Fruit fly (Drosophila melanogaster) whole organism, embryonic: ENCODE measurements around the gene Arc42.

ENCODE experiments used
- Ada2b ChIP-seq: fragments of 200-800 bp; sonication (Bioruptor generic); IDR thresholded peaks from 2 replicates; pipeline ENCODE4 v1.3.6; 2022; ENCODE audit warnings: missing biosample characterization, missing genetic modification characterization
- B-H2 ChIP-seq: fragments of 200-800 bp; sonication (Bioruptor generic); optimal IDR thresholded peaks from 2 replicates; lab custom pipeline; 2018; ENCODE audit warnings: missing biosample characterization, mild to moderate bottlenecking, missing genetic modification characterization
- CG10321 ChIP-seq: fragments of 200-800 bp; sonication (Bioruptor generic); IDR thresholded peaks from 2 replicates; pipeline ENCODE4 v1.3.6; 2022; ENCODE audit warnings: missing biosample characterization, missing genetic modification characterization
- CG12071 ChIP-seq: fragments of 200-800 bp; sonication (Bioruptor generic); optimal IDR thresholded peaks from 3 replicates; lab custom pipeline; 2018; ENCODE audit warnings: missing biosample characterization, mild to moderate bottlenecking, missing genetic modification characterization
- CG12769 ChIP-seq: fragments of 200-800 bp; sonication (Bioruptor generic); optimal IDR thresholded peaks from 2 replicates; lab custom pipeline; 2019; ENCODE audit warnings: missing biosample characterization, mild to moderate bottlenecking, missing genetic modification characterization, moderate library complexity
- CG12942 ChIP-seq: fragments of 200-800 bp; sonication (Bioruptor generic); optimal IDR thresholded peaks from 3 replicates; lab custom pipeline; 2016; ENCODE audit warnings: missing biosample characterization, missing genetic modification characterization
- CG14014 ChIP-seq: fragments of 200-800 bp; sonication (Bioruptor generic); IDR thresholded peaks from 2 replicates; pipeline ENCODE4 v1.3.6; 2022; ENCODE audit warnings: missing biosample characterization, missing genetic modification characterization
- CG14860 ChIP-seq: fragments of 200-800 bp; sonication (Bioruptor generic); IDR thresholded peaks from 3 replicates; pipeline ENCODE4 v1.3.6; 2022; ENCODE audit warnings: missing biosample characterization, missing genetic modification characterization; ENCODE audit not compliant: partially characterized antibody
- CG15514 ChIP-seq: fragments of 200-800 bp; sonication (Bioruptor generic); optimal IDR thresholded peaks from 3 replicates; lab custom pipeline; 2017; ENCODE audit warnings: missing biosample characterization, missing genetic modification characterization, mild to moderate bottlenecking, moderate library complexity, missing genetic modification reagents
- CG1602 ChIP-seq: fragments of 200-800 bp; sonication (Bioruptor generic); optimal IDR thresholded peaks from 3 replicates; lab custom pipeline; 2016; ENCODE audit warnings: missing biosample characterization, missing genetic modification characterization
- CG1832 ChIP-seq: fragments of 200-800 bp; sonication (Bioruptor generic); optimal IDR thresholded peaks from 2 replicates; lab custom pipeline; 2017; ENCODE audit warnings: missing biosample characterization, mild to moderate bottlenecking, missing genetic modification characterization, inconsistent platforms
- CG2120 ChIP-seq: fragments of 200-800 bp; sonication (Bioruptor generic); optimal IDR thresholded peaks from 3 replicates; lab custom pipeline; 2016; ENCODE audit warnings: missing biosample characterization, missing genetic modification characterization
- CG2889 ChIP-seq: fragments of 200-800 bp; sonication (Bioruptor generic); IDR thresholded peaks from 3 replicates; pipeline ENCODE4 v1.3.6; 2022; ENCODE audit warnings: missing biosample characterization, missing genetic modification characterization
- CG30020 ChIP-seq: fragments of 200-800 bp; optimal IDR thresholded peaks from 2 replicates; lab custom pipeline; 2019; ENCODE audit warnings: missing biosample characterization, mild to moderate bottlenecking, missing genetic modification characterization, moderate library complexity
- CG30403 ChIP-seq: fragments of 200-800 bp; sonication (Bioruptor generic); optimal IDR thresholded peaks from 3 replicates; lab custom pipeline; 2016; ENCODE audit warnings: missing biosample characterization, missing genetic modification characterization
- CG3726 ChIP-seq: fragments of 200-800 bp; sonication (Bioruptor generic); IDR thresholded peaks from 3 replicates; pipeline ENCODE4, ENCODE4 v1.3.6; 2022; ENCODE audit warnings: missing biosample characterization, missing genetic modification characterization
- CG43689 ChIP-seq: fragments of 200-800 bp; sonication (Bioruptor generic); IDR thresholded peaks from 2 replicates; pipeline ENCODE4 v1.3.6; 2022; ENCODE audit warnings: missing biosample characterization, missing genetic modification characterization
- CG4854 ChIP-seq: fragments of 200-800 bp; sonication (Bioruptor generic); optimal IDR thresholded peaks from 2 replicates; lab custom pipeline; 2016; ENCODE audit warnings: missing biosample characterization, missing genetic modification characterization, inconsistent platforms
- CG5953 ChIP-seq: fragments of 200-800 bp; sonication (Bioruptor generic); IDR thresholded peaks from 2 replicates; pipeline ENCODE4 v1.3.6; 2022; ENCODE audit warnings: missing biosample characterization, missing genetic modification characterization
- CG8089 ChIP-seq: fragments of 200-800 bp; sonication (Bioruptor generic); optimal IDR thresholded peaks from 3 replicates; lab custom pipeline; 2016; ENCODE audit warnings: missing biosample characterization, missing genetic modification characterization
- Chrac-16 ChIP-seq: fragments of 200-800 bp; sonication (Bioruptor generic); optimal IDR thresholded peaks from 3 replicates; lab custom pipeline; 2016; ENCODE audit warnings: missing biosample characterization, missing genetic modification characterization
- Dbx ChIP-seq: fragments of 200-800 bp; sonication (Bioruptor generic); IDR thresholded peaks from 3 replicates; pipeline ENCODE4 v1.3.6; 2022; ENCODE audit warnings: missing biosample characterization, missing genetic modification characterization
- Dp ChIP-seq: fragments of 200-800 bp; sonication (Bioruptor generic); optimal IDR thresholded peaks from 2 replicates; lab custom pipeline; 2018; ENCODE audit warnings: missing biosample characterization, mild to moderate bottlenecking, missing genetic modification characterization, moderate library complexity
- GATAe ChIP-seq: fragments of 200-800 bp; sonication (Bioruptor generic); conservative IDR thresholded peaks from 2 replicates; pipeline ENCODE4 v1.3.6; 2022; ENCODE audit warnings: missing biosample characterization, missing genetic modification characterization
- H2.0 ChIP-seq: fragments of 200-800 bp; sonication (Bioruptor generic); IDR thresholded peaks from 2 replicates; pipeline ENCODE4 v1.3.6; 2022; ENCODE audit warnings: missing biosample characterization, missing genetic modification characterization
- Hr3 ChIP-seq: fragments of 200-800 bp; sonication (Bioruptor generic); optimal IDR thresholded peaks from 3 replicates; lab custom pipeline; 2016; ENCODE audit warnings: missing biosample characterization, missing genetic modification characterization
- Hr51 ChIP-seq, 2 experiments: fragments of 200-800 bp; sonication (Bioruptor generic); optimal IDR thresholded peaks; 2 replicates in 1 of 2; 3 replicates in 1 of 2; lab custom pipeline; 2016 to 2018; ENCODE audit warnings: missing biosample characterization in 2 of 2, missing genetic modification characterization in 2 of 2, mild to moderate bottlenecking in 1 of 2, moderate library complexity in 1 of 2
- Kr ChIP-seq: fragments of 200-800 bp; sonication (Bioruptor generic); optimal IDR thresholded peaks from 2 replicates; lab custom pipeline; 2017; ENCODE audit warnings: missing biosample characterization, mild to moderate bottlenecking, missing genetic modification characterization
- Mad ChIP-seq: fragments of 200-800 bp; sonication (Bioruptor generic); optimal IDR thresholded peaks from 2 replicates; lab custom pipeline; 2016; ENCODE audit warnings: missing biosample characterization, missing genetic modification characterization
- NC2α ChIP-seq: fragments of 200-800 bp; sonication (Bioruptor generic); optimal IDR thresholded peaks from 2 replicates; lab custom pipeline; 2016; ENCODE audit warnings: missing biosample characterization, missing genetic modification characterization
- Neu2 ChIP-seq: fragments of 200-800 bp; sonication (Bioruptor generic); optimal IDR thresholded peaks from 3 replicates; lab custom pipeline; 2016; ENCODE audit warnings: missing biosample characterization, missing genetic modification characterization, borderline replicate concordance
- Optix ChIP-seq: fragments of 200-800 bp; sonication (Bioruptor generic); IDR thresholded peaks from 3 replicates; pipeline ENCODE4 v1.3.6; 2022; ENCODE audit warnings: missing biosample characterization, missing genetic modification characterization
- Scr ChIP-seq: fragments of 200-800 bp; sonication (Bioruptor generic); IDR thresholded peaks from 2 replicates; pipeline ENCODE4 v1.3.6; 2022; ENCODE audit warnings: missing biosample characterization, missing genetic modification characterization; ENCODE audit not compliant: partially characterized antibody
- Sin3A ChIP-seq: fragments of >200 bp; optimal IDR thresholded peaks from 2 replicates; lab custom pipeline; 2018
- Spps ChIP-seq: fragments of 200-800 bp; sonication (Bioruptor generic); optimal IDR thresholded peaks from 2 replicates; lab custom pipeline; 2018; ENCODE audit warnings: missing biosample characterization, mild to moderate bottlenecking, missing genetic modification characterization
- Xbp1 ChIP-seq: fragments of 200-800 bp; sonication (Bioruptor generic); optimal IDR thresholded peaks from 3 replicates; lab custom pipeline; 2016; ENCODE audit warnings: missing biosample characterization, mild to moderate bottlenecking, missing genetic modification characterization
- bowl ChIP-seq: fragments of 200-800 bp; sonication (Bioruptor generic); IDR thresholded peaks from 2 replicates; pipeline ENCODE4 v1.3.6; 2022; ENCODE audit warnings: missing biosample characterization, missing genetic modification characterization
- caup ChIP-seq: fragments of 200-800 bp; sonication (Bioruptor generic); optimal IDR thresholded peaks from 3 replicates; lab custom pipeline; 2017; ENCODE audit warnings: missing biosample characterization, mild to moderate bottlenecking, missing genetic modification characterization, moderate library complexity; ENCODE audit not compliant: severe bottlenecking
- da ChIP-seq: fragments of 200-800 bp; sonication (Bioruptor generic); optimal IDR thresholded peaks from 2 replicates; lab custom pipeline; 2016; ENCODE audit warnings: missing biosample characterization, missing genetic modification characterization
- dati ChIP-seq: fragments of 200-800 bp; sonication (Bioruptor generic); IDR thresholded peaks from 2 replicates; pipeline ENCODE4 v1.3.6; 2022; ENCODE audit warnings: missing biosample characterization, missing genetic modification characterization
- gsb-n ChIP-seq: fragments of 200-800 bp; sonication (Bioruptor generic); optimal IDR thresholded peaks from 3 replicates; lab custom pipeline; 2018; ENCODE audit warnings: missing biosample characterization, mild to moderate bottlenecking, missing genetic modification characterization
- lola ChIP-seq, 3 experiments: fragments of >200 bp in 2 of 3; fragments of 200-800 bp in 1 of 3; sonication (Bioruptor generic) in 1 of 3; optimal IDR thresholded peaks; 2 replicates each; lab custom pipeline; 2017 to 2019; ENCODE audit warnings: missing biosample characterization in 3 of 3, missing genetic modification characterization in 3 of 3, mild to moderate bottlenecking in 1 of 3, moderate library complexity in 1 of 3
- nerfin-2 ChIP-seq: fragments of 200-800 bp; sonication (Bioruptor generic); IDR thresholded peaks from 2 replicates; pipeline ENCODE4 v1.3.6; 2022; ENCODE audit warnings: missing biosample characterization, missing genetic modification characterization; ENCODE audit not compliant: partially characterized antibody
- onecut ChIP-seq: fragments of 200-800 bp; sonication (Bioruptor generic); IDR thresholded peaks from 2 replicates; pipeline ENCODE4 v1.3.6; 2022; ENCODE audit warnings: missing biosample characterization, missing genetic modification characterization
- ranshi ChIP-seq: fragments of 200-800 bp; sonication (Bioruptor generic); IDR thresholded peaks from 2 replicates; pipeline ENCODE4 v1.3.6; 2022; ENCODE audit warnings: missing biosample characterization, missing genetic modification characterization
- sqz ChIP-seq: fragments of 200-800 bp; sonication (Bioruptor generic); optimal IDR thresholded peaks from 3 replicates; lab custom pipeline; 2018; ENCODE audit warnings: missing biosample characterization, mild to moderate bottlenecking, missing genetic modification characterization
- sug ChIP-seq: fragments of 200-800 bp; optimal IDR thresholded peaks from 2 replicates; lab custom pipeline; 2019; ENCODE audit warnings: missing biosample characterization, mild to moderate bottlenecking, missing genetic modification characterization, moderate library complexity
- tap ChIP-seq: fragments of 200-800 bp; optimal IDR thresholded peaks from 3 replicates; lab custom pipeline; 2019; ENCODE audit warnings: missing biosample characterization, mild to moderate bottlenecking, missing genetic modification characterization, moderate library complexity
- twi ChIP-seq: fragments of 200-800 bp; optimal IDR thresholded peaks from 2 replicates; lab custom pipeline; 2019; ENCODE audit warnings: missing biosample characterization, mild to moderate bottlenecking, missing genetic modification characterization, moderate library complexity
- vvl ChIP-seq: fragments of 200-800 bp; sonication (Bioruptor generic); IDR thresholded peaks from 2 replicates; pipeline ENCODE4 v1.3.6; 2022; ENCODE audit warnings: missing biosample characterization, missing genetic modification characterization

Arc42 gene

dm6 chr3R:19904865-19905373, 27.4 kb downstream of the Arc42 start, which contains the start of the genes Surf6 and RhoGAP92B (continued):
- peak; percentile 22 for TF ChIP-seq CG12769 (tag; lab: Kevin White, UChicago)
- TF ChIP-seq CG2120 (GFP tag; lab: Kevin White, UChicago): peak; percentile 65
- TF ChIP-seq dati: no peak
- no peak for TF ChIP-seq onecut (GFP tag; lab: Robert Waterston, UW)
- TF ChIP-seq CG12942 (GFP tag; lab: Kevin White, UChicago): peak; percentile 49
- peak; percentile 4 for TF ChIP-seq Spps
- peak; percentile 22 for TF ChIP-seq CG12071 (GFP tag; lab: Kevin White, UChicago)
- TF ChIP-seq GATAe (GFP tag; lab: Robert Waterston, UW): no peak
- no peak for TF ChIP-seq CG43689 (GFP tag; lab: Robert Waterston, UW)
- 0 out of 3 replicates have a peak, but pooled peaks have one; percentile 41 for TF ChIP-seq Optix
- TF ChIP-seq CG8089 (GFP tag; lab: Kevin White, UChicago): peak; percentile 49
- peak; percentile 51 for TF ChIP-seq CG30020 (tag; lab: Kevin White, UChicago)
- peak; percentile 61 for TF ChIP-seq Chrac-16 (GFP tag; lab: Kevin White, UChicago)
- peak; percentile 32 to 55 for TF ChIP-seq Hr51 (GFP tag; optimal IDR thresholded peaks at IDR 0.05; lab: Kevin White, UChicago)
- no peak for TF ChIP-seq CG14860 (GFP tag; lab: Robert Waterston, UW)
- peak in 1 of 3 experiments; percentile 44 for TF ChIP-seq lola (GFP tag; optimal IDR thresholded peaks at IDR 0.05; lab: Kevin White, UChicago)
- TF ChIP-seq CG10321 (GFP tag; lab: Robert Waterston, UW): no peak
- 0 out of 2 replicates have a peak, but pooled peaks have one; percentile 27 for TF ChIP-seq CG5953
- no peak for TF ChIP-seq Neu2 (GFP tag; lab: Kevin White, UChicago)
- peak; percentile 96 for TF ChIP-seq Sin3A (lab: Kevin White, UChicago)
- no peak for TF ChIP-seq bowl (GFP tag; lab: Robert Waterston, UW)
- TF ChIP-seq H2.0 (GFP tag; lab: Robert Waterston, UW): no peak
- 0 out of 2 replicates have a peak, but pooled peaks have one; percentile 25 for TF ChIP-seq ranshi (GFP tag; lab: Robert Waterston, UW)
- TF ChIP-seq NC2α (GFP tag; lab: Kevin White, UChicago): peak; percentile 69
- peak; percentile 69 for TF ChIP-seq sug
- peak; percentile 58; the same call in 1 of the 2 replicates for TF ChIP-seq Scr (GFP tag; lab: Robert Waterston, UW)
- TF ChIP-seq vvl (GFP tag; lab: Robert Waterston, UW): peak; percentile 62
- peak; percentile 63 for TF ChIP-seq Mad
- 0 out of 2 replicates have a peak, but pooled peaks have one; percentile 18 for TF ChIP-seq Ada2b
- TF ChIP-seq nerfin-2: no peak
- TF ChIP-seq Kr: no peak
- peak; percentile 71 for TF ChIP-seq caup
- no peak for TF ChIP-seq CG2889
- TF ChIP-seq CG30403 (GFP tag; lab: Kevin White, UChicago): peak; percentile 43
- peak; percentile 58 for TF ChIP-seq gsb-n (tag; lab: Kevin White, UChicago)
- TF ChIP-seq CG15514 (GFP tag; lab: Kevin White, UChicago): peak; percentile 85
- TF ChIP-seq Hr3: peak; percentile 40
- TF ChIP-seq sqz (GFP tag; lab: Kevin White, UChicago): no peak
- TF ChIP-seq twi: peak; percentile 38
- peak; percentile 70 for TF ChIP-seq Xbp1 (GFP tag; lab: Kevin White, UChicago)
- TF ChIP-seq B-H2 (GFP tag; lab: Kevin White, UChicago): peak; percentile 33
- TF ChIP-seq CG1832 (GFP tag; lab: Kevin White, UChicago): no peak
- peak; percentile 17 for TF ChIP-seq CG1602
- peak; percentile 45; the same call in 1 of the 2 replicates for TF ChIP-seq CG14014 (GFP tag; lab: Robert Waterston, UW)
- TF ChIP-seq Dbx (GFP tag; lab: Robert Waterston, UW): peak; percentile 70; the same call in 2 of the 3 replicates
- peak; percentile 75 for TF ChIP-seq Dp (GFP tag; lab: Kevin White, UChicago)
- peak; percentile 56 for TF ChIP-seq CG4854 (GFP tag; lab: Kevin White, UChicago)
- peak; percentile 2 for TF ChIP-seq tap (tag; lab: Kevin White, UChicago)
- TF ChIP-seq CG3726: 0 out of 3 replicates have a peak, but pooled peaks have one; percentile 17
- TF ChIP-seq da (GFP tag; lab: Kevin White, UChicago): no peak
